Worm (Caenorhabditis elegans) whole organism, mixed stage, embryonic: Measurements from ENCODE around the gene egl-3.

ENCODE experiments used
- bed-3 ChIP-seq: fragments of 200-800 bp; sonication (Bioruptor generic); optimal IDR thresholded peaks from 3 replicates; lab custom pipeline; 2018; ENCODE audit warnings: mild to moderate bottlenecking, missing genetic modification characterization, moderate library complexity, missing compliant biosample characterization
- drap-1 ChIP-seq: fragments of 200-800 bp; sonication (Bioruptor generic); optimal IDR thresholded peaks from 3 replicates; lab custom pipeline; 2018; ENCODE audit warnings: mild to moderate bottlenecking, missing genetic modification characterization, missing compliant biosample characterization
- elt-3 ChIP-seq: fragments of 150-350 bp; optimal IDR thresholded peaks from 2 replicates; lab custom pipeline; 2014; ENCODE audit warnings: missing biosample characterization, missing genetic modification characterization
- nhr-28 ChIP-seq: fragments of 150-350 bp; optimal IDR thresholded peaks from 2 replicates; lab custom pipeline; 2014; ENCODE audit warnings: missing biosample characterization, missing genetic modification characterization
- tbx-8 ChIP-seq: fragments of 200-800 bp; sonication (Bioruptor generic); optimal IDR thresholded peaks from 2 replicates; lab custom pipeline; 2018; ENCODE audit warnings: mild to moderate bottlenecking, missing genetic modification characterization, moderate library complexity, missing compliant biosample characterization

DNA sequence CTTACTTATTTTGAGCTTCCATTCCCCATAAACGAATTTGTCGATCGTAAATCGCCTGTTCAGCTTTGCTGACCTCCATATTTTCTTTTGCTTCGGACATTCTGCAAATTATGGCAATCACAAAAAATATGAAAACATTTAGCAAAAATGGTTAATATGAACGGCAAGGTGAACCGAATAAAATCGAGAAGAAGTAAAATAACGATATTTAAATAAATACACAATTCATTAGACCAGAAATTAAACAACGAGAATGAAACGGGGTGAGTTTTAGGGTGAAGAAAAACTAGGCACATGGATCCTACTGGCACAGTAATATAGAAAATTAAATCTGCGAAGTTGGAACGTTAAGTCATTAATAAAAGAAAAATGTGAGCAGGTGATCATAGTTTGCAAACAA lies 43.4 kb downstream of the egl-3 start, which contains the start of gene aos-1:
- no peak for TF ChIP-seq elt-3
- TF ChIP-seq tbx-8 (GFP tag; lab: Kevin White, UChicago): no peak
- no peak for TF ChIP-seq nhr-28 (tag; lab: Kevin White, UChicago)
- no peak for TF ChIP-seq bed-3
- no peak for TF ChIP-seq drap-1 (GFP tag; lab: Kevin White, UChicago)
